Fruit fly (Drosophila melanogaster) Kc167 (cell line): ENCODE measurements around the gene nAChRalpha7.

ENCODE experiments used
- Sin3A ChIP-seq: fragments of >200 bp; optimal IDR thresholded peaks from 2 replicates; lab custom pipeline; 2018; ENCODE audit warnings: missing external identifiers
- h ChIP-seq: fragments of >200 bp; optimal IDR thresholded peaks from 3 replicates; lab custom pipeline; 2018; ENCODE audit warnings: missing external identifiers
- insv ChIP-seq: fragments of >200 bp; optimal IDR thresholded peaks from 3 replicates; lab custom pipeline; 2018; ENCODE audit warnings: missing external identifiers
- psq ChIP-seq: fragments of >200 bp; optimal IDR thresholded peaks from 2 replicates; lab custom pipeline; 2017; ENCODE audit warnings: missing external identifiers
- ttk ChIP-seq: sonication (Bioruptor generic); optimal IDR thresholded peaks from 2 replicates; lab custom pipeline; 2017; ENCODE audit warnings: missing external identifiers

DNA sequence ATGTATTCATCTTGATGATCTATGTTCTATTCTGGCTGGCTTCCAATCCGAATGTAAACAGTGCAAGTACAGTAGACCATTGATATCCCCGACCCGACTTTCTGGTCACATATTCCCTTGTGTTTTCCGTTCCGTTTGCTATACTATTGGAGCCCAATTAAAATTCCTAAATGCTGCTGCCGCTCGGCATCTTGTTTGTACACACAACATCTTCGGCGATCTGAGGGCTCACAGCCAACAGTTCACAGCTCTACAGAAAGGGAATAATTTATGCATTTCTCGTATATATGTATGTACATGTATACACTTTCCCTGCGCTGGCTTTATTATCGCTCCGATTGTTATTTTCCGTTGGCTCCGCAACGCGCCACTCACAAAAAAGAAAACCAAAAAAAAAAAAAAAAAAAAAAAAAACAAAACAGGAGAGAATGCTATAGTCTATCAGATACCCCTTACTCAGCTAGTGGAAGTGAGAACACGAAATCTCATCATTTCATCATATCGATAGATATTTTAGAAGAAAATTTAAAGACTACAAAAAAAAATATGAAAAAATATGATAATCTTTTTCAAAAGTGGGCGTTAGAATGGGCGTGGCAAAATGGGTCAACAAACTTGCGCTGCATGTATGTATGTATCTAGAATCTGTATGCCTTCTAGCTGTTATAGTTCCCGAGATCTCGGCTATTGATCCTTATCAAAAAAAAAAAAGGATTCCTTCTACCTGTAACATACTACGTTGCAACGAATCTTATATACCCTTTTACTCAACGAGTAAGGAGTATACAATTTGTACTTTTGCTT is 23.1 kb upstream of the nAChRalpha7 start:
- TF ChIP-seq Sin3A (lab: Kevin White, UChicago) = no peak
- no peak for TF ChIP-seq psq
- TF ChIP-seq insv (lab: Kevin White, UChicago) = no peak
- no peak for TF ChIP-seq ttk (lab: Kevin White, UChicago)
- TF ChIP-seq h (lab: Kevin White, UChicago) = no peak
